Worm (Caenorhabditis elegans): ENCODE data around the gene his-3.

ce11 chrV:16061993-16062392 lies 21.4 kb downstream of the his-3 start, which contains the start of gene fbxa-100:
- TF ChIP-seq him-1 (tag; optimal IDR thresholded peaks at IDR 0.05), result no peak
- no peak for TF ChIP-seq W03F9.2 (tag; optimal IDR thresholded peaks at IDR 0.05)
- TF ChIP-seq dao-5 (tag; optimal IDR thresholded peaks at IDR 0.05), result no peak
